Fruit fly (Drosophila melanogaster) whole organism: Measurements from ENCODE around the gene CG7275.

Experiments
- CG8478 ChIP-seq: fragments of >200 bp; optimal IDR thresholded peaks from 2 replicates; lab custom pipeline; 2018; ENCODE audit warnings: inconsistent platforms
- psq ChIP-seq: fragments of >200 bp; optimal IDR thresholded peaks from 2 replicates; lab custom pipeline; 2017

- no peak for TF ChIP-seq psq (lab: Kevin White, UChicago)
- no peak for TF ChIP-seq CG8478 (lab: Kevin White, UChicago)
These were observed 42.5 kb downstream of the CG7275 start for dm6 chr3L:15541281-15541680.
